Worm (Caenorhabditis elegans) whole organism, young adult: ENCODE results near the gene C36C5.12.

ENCODE experiments used
- C17E4.6 ChIP-seq: fragments of 200-800 bp; sonication (Bioruptor generic); IDR thresholded peaks from 2 replicates; pipeline ENCODE4 v1.3.6; 2022; ENCODE audit warnings: missing genetic modification reagents, missing genetic modification characterization, missing compliant biosample characterization
- K12H6.12 ChIP-seq: fragments of 200-800 bp; sonication (Bioruptor generic); optimal IDR thresholded peaks from 2 replicates; lab custom pipeline; 2018; ENCODE audit warnings: mild to moderate bottlenecking, missing genetic modification characterization, missing compliant biosample characterization
- T07F8.4 ChIP-seq: sonication (generic microtip); optimal IDR thresholded peaks from 2 replicates; lab custom pipeline; 2016; ENCODE audit warnings: mild to moderate bottlenecking, missing genetic modification characterization, moderate library complexity, missing compliant biosample characterization
- ama-1 ChIP-seq, 3 experiments: fragments of 150-350 bp in 1 of 3; sonication (generic microtip) in 2 of 3; optimal IDR thresholded peaks; 2 replicates each; lab custom pipeline; 2014 to 2018; ENCODE audit warnings: missing biosample characterization in 2 of 3, missing genetic modification characterization in 2 of 3, missing genetic modification reagents in 2 of 3
- dox-1 ChIP-seq: fragments of 200-800 bp; sonication (Bioruptor generic); IDR thresholded peaks from 2 replicates; pipeline ENCODE4 v1.3.6; 2022; ENCODE audit warnings: missing genetic modification reagents, missing genetic modification characterization, missing compliant biosample characterization
- ekl-4 ChIP-seq: fragments of 200-800 bp; sonication (Bioruptor generic); IDR thresholded peaks from 2 replicates; pipeline ENCODE4 v1.3.6; 2022; ENCODE audit warnings: missing genetic modification reagents, missing genetic modification characterization, missing compliant biosample characterization
- hlh-12 ChIP-seq: sonication (generic microtip); optimal IDR thresholded peaks from 2 replicates; lab custom pipeline; 2016; ENCODE audit warnings: missing genetic modification characterization, missing compliant biosample characterization
- lin-40 ChIP-seq: sonication (generic microtip); optimal IDR thresholded peaks from 2 replicates; lab custom pipeline; 2016; ENCODE audit warnings: missing genetic modification characterization, mild to moderate bottlenecking, missing compliant biosample characterization, missing genotype, missing genetic modification reagents
- nfya-1 ChIP-seq: sonication (generic microtip); optimal IDR thresholded peaks from 2 replicates; lab custom pipeline; 2017; ENCODE audit warnings: antibody characterized with exemption, missing compliant biosample characterization, missing genetic modification characterization, borderline replicate concordance; ENCODE audit not compliant: insufficient read depth
- nhr-80 ChIP-seq: sonication (generic microtip); optimal IDR thresholded peaks from 2 replicates; lab custom pipeline; 2016; ENCODE audit warnings: missing genetic modification characterization, missing compliant biosample characterization
- nhr-90 ChIP-seq: sonication (generic microtip); optimal IDR thresholded peaks from 2 replicates; lab custom pipeline; 2016; ENCODE audit warnings: missing genotype, mild to moderate bottlenecking, missing genetic modification characterization, missing compliant biosample characterization
- unc-130 ChIP-seq: sonication (generic microtip); optimal IDR thresholded peaks from 2 replicates; lab custom pipeline; 2016; ENCODE audit warnings: missing genetic modification reagents, missing genetic modification characterization, missing compliant biosample characterization
- ztf-3 ChIP-seq: fragments of 200-800 bp; sonication (Bioruptor generic); optimal IDR thresholded peaks from 2 replicates; lab custom pipeline; 2018; ENCODE audit warnings: mild to moderate bottlenecking, missing genetic modification characterization, missing compliant biosample characterization

ce11 chrV:3138488-3138887 is 20.7 kb downstream of the C36C5.12 start, which contains the start of the genes irld-3 and F02C9.1:
- TF ChIP-seq lin-40 (tag; lab: Kevin White, UChicago), result no peak
- TF ChIP-seq nfya-1 (tag; lab: Kevin White, UChicago), result no peak
- no peak for TF ChIP-seq nhr-90 (tag; lab: Kevin White, UChicago)
- TF ChIP-seq dox-1 (GFP tag; lab: Robert Waterston, UW), result no peak
- TF ChIP-seq K12H6.12 (tag; lab: Kevin White, UChicago), result no peak
- TF ChIP-seq unc-130 (GFP tag; lab: Kevin White, UChicago), result no peak
- TF ChIP-seq C17E4.6, result no peak
- TF ChIP-seq ama-1 (optimal IDR thresholded peaks at IDR 0.05; lab: Kevin White, UChicago), result no peak
- TF ChIP-seq ama-1 (GFP tag; optimal IDR thresholded peaks at IDR 0.05; lab: Kevin White, UChicago), result no peak
- no peak for TF ChIP-seq nhr-80
- no peak for TF ChIP-seq hlh-12 (tag; lab: Kevin White, UChicago)
- TF ChIP-seq ztf-3 (GFP tag; lab: Kevin White, UChicago), result no peak
- TF ChIP-seq ekl-4 (GFP tag; lab: Robert Waterston, UW), result no peak
- no peak for TF ChIP-seq T07F8.4 (tag; lab: Kevin White, UChicago)
